Fruit fly (Drosophila melanogaster): ENCODE data around the gene La.

Gene La

DNA sequence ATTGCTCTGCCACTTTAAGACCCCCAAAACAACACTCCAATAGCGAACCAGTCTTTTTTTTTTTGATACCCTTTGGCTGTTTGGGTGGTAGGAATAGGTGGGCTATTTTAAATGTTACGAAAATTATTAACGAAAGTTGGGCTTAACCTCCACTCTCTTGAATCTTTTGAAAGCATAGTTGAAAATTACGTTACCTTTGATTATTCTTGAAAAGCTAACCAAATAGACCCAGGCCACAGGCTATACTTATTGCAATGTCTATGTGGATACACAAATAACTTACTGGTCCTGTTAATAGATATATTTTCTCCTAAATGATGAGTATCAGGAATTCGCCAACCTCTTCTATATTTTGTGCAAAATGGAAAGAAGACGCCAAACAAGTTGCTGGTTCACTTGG, 21.8 kb downstream of the La start (continued):
- TF ChIP-seq Blimp-1 (GFP tag; optimal IDR thresholded peaks at IDR 0.05) = no peak
- 0 out of 3 replicates have a peak, but pooled peaks have one; percentile 11 for TF ChIP-seq CG6163 (GFP tag; IDR thresholded peaks at IDR 0.05)
- no peak for TF ChIP-seq spab (GFP tag; optimal IDR thresholded peaks at IDR 0.05)
- peak; percentile 22 for TF ChIP-seq Lpt (GFP tag; optimal IDR thresholded peaks at IDR 0.05)
- no peak for TF ChIP-seq net (GFP tag; optimal IDR thresholded peaks at IDR 0.05)
- peak; percentile 71 for TF ChIP-seq svp (GFP tag)
- peak; percentile 3 for TF ChIP-seq pdm3 (GFP tag; optimal IDR thresholded peaks at IDR 0.05)
- no peak for TF ChIP-seq Hr38 (GFP tag; optimal IDR thresholded peaks at IDR 0.05)
- TF ChIP-seq cyc (GFP tag; optimal IDR thresholded peaks at IDR 0.05) = peak; percentile 32
- TF ChIP-seq CG31627 (GFP tag; optimal IDR thresholded peaks at IDR 0.05) = no peak
- no peak for TF ChIP-seq dsx (GFP tag; optimal IDR thresholded peaks at IDR 0.05; ENCODE audit: poor library complexity, severe bottlenecking)
- no peak for TF ChIP-seq fkh (GFP tag; optimal IDR thresholded peaks at IDR 0.05)
- TF ChIP-seq Eip78C (GFP tag) = peak; percentile 86
- TF ChIP-seq Eip75B (GFP tag; optimal IDR thresholded peaks at IDR 0.05) = no peak
- peak; percentile 69 for TF ChIP-seq Hr4 (GFP tag; optimal IDR thresholded peaks at IDR 0.05)
- no peak for TF ChIP-seq Smox (GFP tag; optimal IDR thresholded peaks at IDR 0.05)
- peak in 1 of 2 experiments; percentile 4 for TF ChIP-seq salr (GFP tag; optimal IDR thresholded peaks at IDR 0.05)
- peak; percentile 1 for TF ChIP-seq acj6 (GFP tag; optimal IDR thresholded peaks at IDR 0.05)
- no peak for TF ChIP-seq CG11294 (GFP tag; IDR thresholded peaks at IDR 0.05)
- peak; percentile 59 for TF ChIP-seq CG15336 (GFP tag; IDR thresholded peaks at IDR 0.05)
- TF ChIP-seq OdsH (GFP tag; optimal IDR thresholded peaks at IDR 0.05) = peak; percentile 20
- no peak for TF ChIP-seq CG11902 (GFP tag; optimal IDR thresholded peaks at IDR 0.05)
- peak; percentile 20 for TF ChIP-seq achi (GFP tag; optimal IDR thresholded peaks at IDR 0.05)
- no peak for TF ChIP-seq Hr39 (GFP tag; optimal IDR thresholded peaks at IDR 0.05)
- peak; percentile 2 for TF ChIP-seq dac (GFP tag; optimal IDR thresholded peaks at IDR 0.05)
- peak; percentile 71 for TF ChIP-seq CG8119 (GFP tag; IDR thresholded peaks at IDR 0.05)
- TF ChIP-seq CG6854 (GFP tag; optimal IDR thresholded peaks at IDR 0.05) = no peak
- peak; percentile 20 for TF ChIP-seq CG3919 (GFP tag; optimal IDR thresholded peaks at IDR 0.05)
- TF ChIP-seq CG6276 (GFP tag; optimal IDR thresholded peaks at IDR 0.05) = peak; percentile 61
- TF ChIP-seq CG34406 (GFP tag; optimal IDR thresholded peaks at IDR 0.05) = no peak
- no peak for TF ChIP-seq CG8319 (GFP tag; optimal IDR thresholded peaks at IDR 0.05)
- no peak for TF ChIP-seq Ets21C (GFP tag; optimal IDR thresholded peaks at IDR 0.05)
- TF ChIP-seq CG16779 (tag; optimal IDR thresholded peaks at IDR 0.05) = no peak
- TF ChIP-seq fd85E (GFP tag; optimal IDR thresholded peaks at IDR 0.05) = no peak
- TF ChIP-seq Ets96B (tag; optimal IDR thresholded peaks at IDR 0.05) = no peak
- peak; percentile 53 for TF ChIP-seq topi (GFP tag; optimal IDR thresholded peaks at IDR 0.05)
- TF ChIP-seq lz (GFP tag; optimal IDR thresholded peaks at IDR 0.05) = peak; percentile 7
- TF ChIP-seq Sox14 (GFP tag; optimal IDR thresholded peaks at IDR 0.05) = no peak

DNA sequence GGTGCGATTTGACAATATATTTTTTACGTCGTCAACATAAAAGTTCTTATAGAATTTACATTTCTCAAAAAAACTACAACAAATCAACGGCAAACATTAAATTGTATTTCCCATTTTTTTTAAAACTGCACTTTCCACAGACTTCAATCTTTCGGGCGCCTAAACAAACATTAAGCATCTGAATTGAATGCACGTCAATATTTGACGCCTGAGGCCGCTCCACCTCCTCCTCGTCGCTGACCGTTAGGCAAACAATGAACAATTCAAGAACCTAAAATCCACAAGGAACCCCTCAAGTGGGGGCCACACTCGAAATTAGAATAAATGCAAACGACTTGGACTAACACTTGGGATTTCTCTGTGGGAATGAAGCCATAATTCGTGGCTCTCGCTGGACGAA, 22.4 kb downstream of the La start:
- TF ChIP-seq fkh (GFP tag; optimal IDR thresholded peaks at IDR 0.05) (peak; percentile 33), Blimp-1 (GFP tag; optimal IDR thresholded peaks at IDR 0.05) (no peak)

DNA sequence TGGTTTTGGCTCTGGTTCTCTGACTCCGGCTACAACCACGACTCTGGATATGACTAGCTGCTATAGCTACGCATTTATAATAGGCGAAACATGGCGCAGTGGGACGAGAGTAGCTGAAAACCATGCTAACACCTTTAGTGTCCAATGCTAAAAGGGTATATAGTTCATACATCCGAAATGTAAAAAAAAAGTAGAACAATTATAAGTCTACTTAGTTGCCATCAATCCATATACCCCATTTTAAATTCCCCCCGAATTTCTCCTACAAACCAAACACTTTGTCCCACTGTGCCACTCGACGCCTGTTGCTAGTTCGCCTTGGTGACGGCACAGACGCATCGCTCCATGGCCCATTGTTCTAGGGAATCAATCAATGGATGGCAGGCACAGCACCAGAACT, 23.5 kb downstream of the La start:
- peak; percentile 88 for TF ChIP-seq CG6808 (GFP tag; optimal IDR thresholded peaks at IDR 0.05)
- peak; percentile 88 for TF ChIP-seq CG3032 (tag; optimal IDR thresholded peaks at IDR 0.05)
- TF ChIP-seq CG8319 (GFP tag; optimal IDR thresholded peaks at IDR 0.05) = peak; percentile 71
- no peak for TF ChIP-seq Sox102F (GFP tag; optimal IDR thresholded peaks at IDR 0.05)
- peak; percentile 91 for TF ChIP-seq CG6276 (GFP tag; optimal IDR thresholded peaks at IDR 0.05)
- TF ChIP-seq dac (GFP tag; optimal IDR thresholded peaks at IDR 0.05) = peak; percentile 43
- TF ChIP-seq CG4318 (GFP tag; optimal IDR thresholded peaks at IDR 0.05) = peak; percentile 75
- TF ChIP-seq CG8119 (GFP tag; IDR thresholded peaks at IDR 0.05) = peak; percentile 84
- peak; percentile 32 for TF ChIP-seq Sox15 (GFP tag; optimal IDR thresholded peaks at IDR 0.05)
- TF ChIP-seq CG9139 (GFP tag; optimal IDR thresholded peaks at IDR 0.05) = peak; percentile 81
- peak; percentile 82 for TF ChIP-seq Lpt (GFP tag; optimal IDR thresholded peaks at IDR 0.05)
- peak; percentile 39 to 80 for TF ChIP-seq salr (GFP tag; optimal IDR thresholded peaks at IDR 0.05)
- no peak for TF ChIP-seq Met (GFP tag; optimal IDR thresholded peaks at IDR 0.05)
- peak; percentile 96 for TF ChIP-seq Eip78C (GFP tag)
- peak; percentile 76 for TF ChIP-seq CG15336 (GFP tag; IDR thresholded peaks at IDR 0.05)
- TF ChIP-seq Eip93F (GFP tag; optimal IDR thresholded peaks at IDR 0.05) = no peak
- TF ChIP-seq eg (GFP tag; IDR thresholded peaks at IDR 0.05) = peak; percentile 93
- peak; percentile 86 for TF ChIP-seq CG11294 (GFP tag; IDR thresholded peaks at IDR 0.05)
- TF ChIP-seq pdm3 (GFP tag; optimal IDR thresholded peaks at IDR 0.05) = peak; percentile 73
- peak; percentile 75 for TF ChIP-seq net (GFP tag; optimal IDR thresholded peaks at IDR 0.05)
- TF ChIP-seq Blimp-1 (GFP tag; optimal IDR thresholded peaks at IDR 0.05) = no peak
- no peak for TF ChIP-seq vri (GFP tag; optimal IDR thresholded peaks at IDR 0.05)
- TF ChIP-seq OdsH (GFP tag; optimal IDR thresholded peaks at IDR 0.05) = peak; percentile 76
- TF ChIP-seq Smox (GFP tag; optimal IDR thresholded peaks at IDR 0.05) = no peak
- peak; percentile 84 for TF ChIP-seq Sox14 (GFP tag; optimal IDR thresholded peaks at IDR 0.05)

Measured in whole organism, prepupa.